Worm (Caenorhabditis elegans) whole organism, young adult: ENCODE measurements around the gene B0457.2.

Experiments
- B0336.3 ChIP-seq: fragments of 200-800 bp; sonication (Bioruptor generic); IDR thresholded peaks from 2 replicates; pipeline ENCODE4 v1.3.6; 2022; ENCODE audit warnings: missing genetic modification characterization, missing compliant biosample characterization
- F33H1.4 ChIP-seq: fragments of 200-800 bp; sonication (Bioruptor generic); IDR thresholded peaks from 2 replicates; pipeline ENCODE4 v1.3.6; 2022; ENCODE audit warnings: missing genetic modification reagents, missing genetic modification characterization, missing compliant biosample characterization
- F49E8.2 ChIP-seq: sonication (generic microtip); optimal IDR thresholded peaks from 3 replicates; lab custom pipeline; 2017; ENCODE audit warnings: missing genetic modification characterization, mild to moderate bottlenecking, missing compliant biosample characterization, antibody characterized with exemption, moderate library complexity; ENCODE audit not compliant: insufficient read depth
- F55B11.4 ChIP-seq: sonication (generic microtip); optimal IDR thresholded peaks from 2 replicates; lab custom pipeline; 2016; ENCODE audit warnings: missing compliant biosample characterization, missing genetic modification characterization, borderline replicate concordance; ENCODE audit not compliant: insufficient read depth
- Y56A3A.18 ChIP-seq: fragments of 200-800 bp; sonication (Bioruptor generic); IDR thresholded peaks from 2 replicates; pipeline ENCODE4 v1.3.6; 2022; ENCODE audit warnings: missing genetic modification reagents, missing genetic modification characterization, missing compliant biosample characterization
- Y79H2A.3 ChIP-seq: fragments of 200-800 bp; sonication (Bioruptor generic); conservative IDR thresholded peaks from 2 replicates; pipeline ENCODE4 v1.3.6; 2022; ENCODE audit warnings: missing genetic modification reagents, missing genetic modification characterization, missing compliant biosample characterization
- ama-1 ChIP-seq, 3 experiments: fragments of 150-350 bp in 1 of 3; sonication (generic microtip) in 2 of 3; optimal IDR thresholded peaks; 2 replicates each; lab custom pipeline; 2014 to 2018; ENCODE audit warnings: missing biosample characterization in 2 of 3, missing genetic modification characterization in 2 of 3, missing genetic modification reagents in 2 of 3
- aptf-2 ChIP-seq: fragments of 200-800 bp; sonication (Bioruptor generic); conservative IDR thresholded peaks from 2 replicates; pipeline ENCODE4 v1.3.6; 2022; ENCODE audit warnings: missing genetic modification reagents, missing genetic modification characterization, missing compliant biosample characterization
- aptf-3 ChIP-seq: fragments of 200-800 bp; sonication (Bioruptor generic); IDR thresholded peaks from 2 replicates; pipeline ENCODE4 v1.3.6; 2022; ENCODE audit warnings: missing genetic modification characterization, missing compliant biosample characterization
- cebp-1 ChIP-seq, 2 experiments: fragments of 200-800 bp in 1 of 2; sonication (Bioruptor generic) in 1 of 2; sonication (generic microtip) in 1 of 2; IDR thresholded peaks in 1 of 2; optimal IDR thresholded peaks in 1 of 2; 2 replicates each; pipeline versions ENCODE4 v1.3.6 to Lab custom; 2017 to 2022; ENCODE audit warnings: missing compliant biosample characterization in 2 of 2, missing genetic modification characterization in 2 of 2, mild to moderate bottlenecking in 1 of 2, missing genetic modification reagents in 1 of 2, moderate library complexity in 1 of 2
- ceh-100 ChIP-seq: fragments of 200-800 bp; sonication (Bioruptor generic); IDR thresholded peaks from 2 replicates; pipeline ENCODE4 v1.3.6; 2022; ENCODE audit warnings: missing genetic modification reagents, missing genetic modification characterization, missing compliant biosample characterization
- chd-7 ChIP-seq: sonication (generic microtip); optimal IDR thresholded peaks from 2 replicates; lab custom pipeline; 2016; ENCODE audit warnings: mild to moderate bottlenecking, missing genetic modification characterization, moderate library complexity, missing compliant biosample characterization
- dox-1 ChIP-seq: fragments of 200-800 bp; sonication (Bioruptor generic); IDR thresholded peaks from 2 replicates; pipeline ENCODE4 v1.3.6; 2022; ENCODE audit warnings: missing genetic modification reagents, missing genetic modification characterization, missing compliant biosample characterization
- hlh-12 ChIP-seq: sonication (generic microtip); optimal IDR thresholded peaks from 2 replicates; lab custom pipeline; 2016; ENCODE audit warnings: missing genetic modification characterization, missing compliant biosample characterization
- hlh-26 ChIP-seq: fragments of 200-800 bp; sonication (Bioruptor generic); conservative IDR thresholded peaks from 2 replicates; pipeline ENCODE4 v1.3.6; 2022; ENCODE audit warnings: missing genetic modification reagents, missing genetic modification characterization, missing compliant biosample characterization
- madf-10 ChIP-seq: sonication (generic microtip); optimal IDR thresholded peaks from 2 replicates; lab custom pipeline; 2016; ENCODE audit warnings: mild to moderate bottlenecking, missing genetic modification characterization, missing compliant biosample characterization
- madf-3 ChIP-seq: fragments of 200-800 bp; sonication (Bioruptor generic); IDR thresholded peaks from 2 replicates; pipeline ENCODE4 v1.3.6; 2022; ENCODE audit warnings: missing genetic modification reagents, missing genetic modification characterization, missing compliant biosample characterization
- mcd-1 ChIP-seq: fragments of 200-800 bp; sonication (Bioruptor generic); IDR thresholded peaks from 2 replicates; pipeline ENCODE4 v1.3.6; 2022; ENCODE audit warnings: missing genetic modification reagents, missing genetic modification characterization, missing compliant biosample characterization
- nhr-120 ChIP-seq: fragments of 200-800 bp; sonication (Bioruptor generic); IDR thresholded peaks from 2 replicates; pipeline ENCODE4 v1.3.6; 2022; ENCODE audit warnings: missing genetic modification characterization, missing compliant biosample characterization
- pbrm-1 ChIP-seq: fragments of 200-800 bp; sonication (Bioruptor generic); IDR thresholded peaks from 2 replicates; pipeline ENCODE4 v1.3.6; 2022; ENCODE audit warnings: missing genetic modification reagents, missing genetic modification characterization, missing compliant biosample characterization
- sdz-38 ChIP-seq: sonication (generic microtip); optimal IDR thresholded peaks from 2 replicates; lab custom pipeline; 2016; ENCODE audit warnings: missing genotype, missing genetic modification characterization, missing compliant biosample characterization
- snpc-1.1 ChIP-seq: sonication (generic microtip); optimal IDR thresholded peaks from 2 replicates; lab custom pipeline; 2017; ENCODE audit warnings: missing genetic modification characterization, mild to moderate bottlenecking, missing compliant biosample characterization, antibody characterized with exemption, moderate library complexity, missing genotype, missing genetic modification reagents; ENCODE audit not compliant: insufficient read depth
- snpc-1.3 ChIP-seq: sonication (generic microtip); optimal IDR thresholded peaks from 2 replicates; lab custom pipeline; 2017; ENCODE audit warnings: missing genetic modification characterization, mild to moderate bottlenecking, missing compliant biosample characterization, antibody characterized with exemption, moderate library complexity, missing genotype, missing genetic modification reagents; ENCODE audit not compliant: insufficient read depth
- snpc-3.4 ChIP-seq: sonication (generic microtip); optimal IDR thresholded peaks from 2 replicates; lab custom pipeline; 2017; ENCODE audit warnings: missing genetic modification characterization, mild to moderate bottlenecking, missing compliant biosample characterization, antibody characterized with exemption, moderate library complexity, missing genotype, missing genetic modification reagents
- tlf-1 ChIP-seq: fragments of 200-800 bp; sonication (Bioruptor generic); optimal IDR thresholded peaks from 2 replicates; lab custom pipeline; 2018; ENCODE audit warnings: mild to moderate bottlenecking, missing genetic modification characterization, missing compliant biosample characterization
- unc-130 ChIP-seq: sonication (generic microtip); optimal IDR thresholded peaks from 2 replicates; lab custom pipeline; 2016; ENCODE audit warnings: missing genetic modification reagents, missing genetic modification characterization, missing compliant biosample characterization
- zim-3 ChIP-seq: sonication (generic microtip); optimal IDR thresholded peaks from 2 replicates; lab custom pipeline; 2017; ENCODE audit warnings: mild to moderate bottlenecking, missing genetic modification characterization, moderate library complexity, missing compliant biosample characterization
- ztf-25 ChIP-seq: fragments of 200-800 bp; sonication (Bioruptor generic); IDR thresholded peaks from 2 replicates; pipeline ENCODE4 v1.3.6; 2022; ENCODE audit warnings: missing genetic modification reagents, missing genetic modification characterization, missing compliant biosample characterization

The B0457.2 gene

DNA sequence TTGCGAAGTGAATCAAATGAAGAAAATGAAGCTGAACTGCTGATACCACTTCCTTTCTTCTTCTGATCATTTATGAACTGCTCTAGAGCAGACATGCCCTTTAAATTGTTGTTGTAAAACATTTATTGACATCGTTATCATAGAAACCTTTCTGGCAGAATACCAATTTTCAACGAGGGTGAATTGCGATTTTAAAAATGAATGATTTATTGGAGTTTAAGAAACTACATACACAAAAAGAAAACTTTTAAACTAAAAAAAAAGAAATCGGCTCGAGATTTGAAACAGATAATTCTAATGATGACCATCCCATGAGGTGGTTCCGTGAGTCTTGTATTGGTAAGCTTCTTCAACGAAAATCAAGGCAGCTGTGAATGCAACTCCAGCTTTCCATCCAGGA, 37.7 kb upstream of the B0457.2 start, which contains the start of gene sftd-3:
Gene sftd-3, minus strand, starts transcription at position 101 of the 400 bp plus-strand sequence.
- TF ChIP-seq zim-3 (tag; lab: Kevin White, UChicago) (no peak), Y79H2A.3 (GFP tag; lab: Robert Waterston, UW) (no peak), madf-10 (tag; lab: Kevin White, UChicago) (no peak), ztf-25 (no peak), tlf-1 (GFP tag; lab: Kevin White, UChicago) (no peak), ama-1 (optimal IDR thresholded peaks at IDR 0.05; lab: Kevin White, UChicago) (no peak), ama-1 (GFP tag; optimal IDR thresholded peaks at IDR 0.05; lab: Kevin White, UChicago) (no peak), mcd-1 (no peak), aptf-3 (GFP tag; lab: Robert Waterston, UW) (no peak)

DNA sequence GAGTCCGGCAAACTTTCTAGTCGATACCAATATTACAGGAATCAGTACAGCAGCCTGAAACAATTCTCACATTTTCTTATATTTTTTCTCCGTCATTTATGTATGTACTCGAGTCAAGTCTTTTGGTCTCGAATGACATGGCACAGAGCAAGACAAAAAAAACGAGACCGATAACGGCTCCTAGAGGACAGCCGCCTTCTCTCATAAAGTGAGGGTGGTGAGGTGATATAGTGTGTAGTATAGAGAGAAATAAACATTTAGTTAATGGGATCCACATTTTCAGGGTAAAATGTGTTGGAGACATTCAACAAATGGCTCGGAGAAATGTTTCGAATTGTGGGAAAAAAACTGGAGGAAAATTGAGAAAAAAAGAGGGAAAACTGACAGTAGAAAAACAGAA, 35.9 kb upstream of the B0457.2 start:
- no peak for TF ChIP-seq madf-10 (tag; lab: Kevin White, UChicago)
- TF ChIP-seq mcd-1: no peak
- no peak for TF ChIP-seq cebp-1 (GFP tag; IDR thresholded peaks at IDR 0.05; lab: Robert Waterston, UW)
- TF ChIP-seq cebp-1 (tag; optimal IDR thresholded peaks at IDR 0.05; lab: Kevin White, UChicago): peak; percentile 2
- TF ChIP-seq dox-1 (GFP tag; lab: Robert Waterston, UW): peak; percentile 39; the same call in 1 of the 2 replicates
- no peak for TF ChIP-seq nhr-120 (GFP tag; lab: Robert Waterston, UW)
- TF ChIP-seq ama-1 (optimal IDR thresholded peaks at IDR 0.05; lab: Kevin White, UChicago): no peak
- TF ChIP-seq ama-1 (GFP tag; optimal IDR thresholded peaks at IDR 0.05; lab: Kevin White, UChicago): peak in 1 of 2 experiments; percentile 0
- TF ChIP-seq pbrm-1 (GFP tag; lab: Robert Waterston, UW): no peak

DNA sequence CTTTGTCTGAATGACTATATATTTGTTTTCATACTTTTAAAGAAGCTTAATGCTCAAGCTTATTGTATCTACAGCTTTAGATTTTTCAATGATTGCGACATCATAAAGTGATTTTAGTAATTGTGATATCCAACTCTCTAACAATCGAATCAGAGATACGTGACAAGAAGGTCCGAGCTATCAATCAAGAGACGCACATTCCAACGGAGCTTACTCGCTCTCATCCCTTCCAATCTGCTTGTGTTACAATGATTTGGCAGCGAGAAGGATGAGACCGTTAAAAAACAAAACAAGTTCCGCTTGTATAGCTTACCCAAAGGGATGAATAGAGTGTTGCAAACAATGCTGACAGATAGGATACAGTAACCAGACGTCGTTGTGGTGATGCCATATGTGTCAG, 35.1 kb upstream of the B0457.2 start:
- TF ChIP-seq B0336.3 (no peak), ama-1 (optimal IDR thresholded peaks at IDR 0.05; lab: Kevin White, UChicago) (no peak), ama-1 (GFP tag; optimal IDR thresholded peaks at IDR 0.05; lab: Kevin White, UChicago) (no peak), snpc-1.1 (no peak), mcd-1 (no peak), sdz-38 (tag; lab: Kevin White, UChicago) (no peak)

DNA sequence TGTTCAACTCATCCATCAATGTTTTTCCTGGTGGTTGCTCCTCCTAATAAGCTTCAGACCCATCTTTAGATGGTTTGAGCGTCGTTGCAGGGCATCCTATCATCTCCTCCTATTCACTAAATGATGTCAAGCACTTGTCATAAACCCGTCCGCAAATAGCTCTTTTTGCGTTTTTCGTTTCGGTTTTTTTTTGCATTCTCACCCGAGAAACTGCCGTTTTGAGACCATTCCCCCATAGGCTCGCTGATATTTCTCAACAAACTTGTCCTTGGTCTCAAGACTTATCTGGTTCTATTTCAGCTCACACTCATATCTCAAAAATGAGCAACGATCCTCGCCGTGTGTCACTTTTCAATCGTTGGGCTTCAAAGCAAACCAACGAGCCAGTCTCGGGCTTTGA, 34.1 kb upstream of the B0457.2 start, which contains the start of gene cal-2:
Gene cal-2, plus strand, starts transcription at position 301 of the 400 bp plus-strand sequence.
- TF ChIP-seq ceh-100 (GFP tag; lab: Robert Waterston, UW) (no peak), hlh-12 (tag; lab: Kevin White, UChicago) (no peak), unc-130 (GFP tag; lab: Kevin White, UChicago) (no peak), chd-7 (tag; lab: Kevin White, UChicago) (no peak), F33H1.4 (GFP tag; lab: Robert Waterston, UW) (no peak), snpc-1.3 (no peak), aptf-2 (GFP tag; lab: Robert Waterston, UW) (no peak), Y56A3A.18 (GFP tag; lab: Robert Waterston, UW) (no peak), F49E8.2 (no peak)

DNA sequence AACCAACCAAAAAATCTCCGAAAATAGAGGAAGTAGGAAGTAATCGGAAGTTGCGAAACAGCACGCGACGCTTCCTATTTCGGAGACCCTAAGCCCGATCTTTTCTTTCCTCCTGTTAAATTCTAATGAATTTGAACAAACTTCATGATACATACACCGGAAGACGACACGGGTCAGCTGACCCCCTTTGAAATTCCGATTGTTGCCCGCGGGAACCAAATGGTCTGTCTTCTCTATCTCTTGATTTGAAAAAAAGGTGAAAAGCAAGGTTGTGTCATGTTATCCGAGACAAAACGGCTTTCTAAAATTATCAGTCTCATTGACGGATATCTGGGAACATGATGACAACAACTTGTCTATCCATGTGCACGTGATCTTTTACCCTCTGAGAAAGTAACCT, 32.7 kb upstream of the B0457.2 start:
- TF ChIP-seq hlh-26 (GFP tag; lab: Robert Waterston, UW) (no peak), F55B11.4 (tag; lab: Kevin White, UChicago) (no peak), snpc-3.4 (tag; lab: Kevin White, UChicago) (no peak), hlh-12 (tag; lab: Kevin White, UChicago) (no peak), madf-3 (GFP tag; lab: Robert Waterston, UW) (0 out of 2 replicates have a peak, but pooled peaks have one; percentile 33), B0336.3 (no peak), tlf-1 (GFP tag; lab: Kevin White, UChicago) (no peak)
- TF ChIP-seq, all 124 proteins: peak for 1
